Worm (Caenorhabditis elegans) whole organism, L1 larva: ENCODE data around the gene C49C3.6.

ENCODE experiments used
- aha-1 ChIP-seq: fragments of 150-350 bp; optimal IDR thresholded peaks from 2 replicates; lab custom pipeline; 2014; ENCODE audit warnings: missing biosample characterization, missing genetic modification characterization
- alr-1 ChIP-seq: fragments of 200-800 bp; sonication (Bioruptor generic); optimal IDR thresholded peaks from 2 replicates; lab custom pipeline; 2018; ENCODE audit warnings: borderline replicate concordance, mild to moderate bottlenecking, missing genetic modification characterization, missing compliant biosample characterization
- blmp-1 ChIP-seq: fragments of 150-350 bp; optimal IDR thresholded peaks from 2 replicates; lab custom pipeline; 2014; ENCODE audit warnings: missing biosample characterization, missing genetic modification characterization
- ceh-63 ChIP-seq: fragments of 200-800 bp; sonication (Bioruptor generic); optimal IDR thresholded peaks from 2 replicates; lab custom pipeline; 2018; ENCODE audit warnings: mild to moderate bottlenecking, missing genetic modification characterization, missing compliant biosample characterization
- ceh-8 ChIP-seq: fragments of 200-800 bp; sonication (Bioruptor generic); optimal IDR thresholded peaks from 2 replicates; lab custom pipeline; 2018; ENCODE audit warnings: mild to moderate bottlenecking, missing genetic modification characterization, moderate library complexity, missing compliant biosample characterization
- ceh-82 ChIP-seq, 3 experiments: fragments of 150-350 bp in 1 of 3; sonication (generic microtip) in 2 of 3; optimal IDR thresholded peaks; 2 replicates each; lab custom pipeline; 2014 to 2017; ENCODE audit warnings: missing biosample characterization in 3 of 3, missing genetic modification characterization in 3 of 3
- ceh-90 ChIP-seq: sonication (generic microtip); optimal IDR thresholded peaks from 2 replicates; lab custom pipeline; 2016; ENCODE audit warnings: missing genetic modification characterization, missing compliant biosample characterization
- efl-1 ChIP-seq, 4 experiments: fragments of 150-350 bp; optimal IDR thresholded peaks in 3 of 4; peaks in 1 of 4; 1 replicate in 1 of 4; 2 replicates in 3 of 4; lab custom pipeline; 2014; ENCODE audit warnings: missing biosample characterization in 2 of 4, missing genetic modification characterization in 2 of 4, missing genetic modification reagents in 2 of 4
- efl-3 ChIP-seq: fragments of 200-800 bp; sonication (Bioruptor generic); optimal IDR thresholded peaks from 2 replicates; lab custom pipeline; 2018; ENCODE audit warnings: mild to moderate bottlenecking, missing genetic modification characterization, missing compliant biosample characterization
- egl-13 ChIP-seq: sonication (generic microtip); optimal IDR thresholded peaks from 2 replicates; lab custom pipeline; 2016; ENCODE audit warnings: missing genotype, missing genetic modification reagents, missing genetic modification characterization, missing compliant biosample characterization
- egl-27 ChIP-seq, 2 experiments: fragments of 150-350 bp in 1 of 2; sonication (generic microtip); optimal IDR thresholded peaks; 3 replicates each; lab custom pipeline; 2017 to 2018; ENCODE audit warnings: missing biosample characterization in 2 of 2, missing genetic modification characterization in 2 of 2, missing genetic modification reagents in 2 of 2
- elt-3 ChIP-seq, 6 experiments: fragments of 150-350 bp in 1 of 6; sonication (generic microtip); optimal IDR thresholded peaks; 2 replicates each; lab custom pipeline; 2017 to 2018; ENCODE audit warnings: missing biosample characterization in 6 of 6, missing genetic modification characterization in 6 of 6, inconsistent platforms in 1 of 6
- ets-5 ChIP-seq: fragments of 200-800 bp; sonication (Bioruptor generic); IDR thresholded peaks from 2 replicates; pipeline ENCODE4 v1.3.6; 2022; ENCODE audit warnings: missing genetic modification characterization, missing compliant biosample characterization
- fkh-8 ChIP-seq: sonication (generic microtip); optimal IDR thresholded peaks from 2 replicates; lab custom pipeline; 2016; ENCODE audit warnings: mild to moderate bottlenecking, missing genetic modification characterization, missing compliant biosample characterization
- hlh-4 ChIP-seq: sonication (generic microtip); optimal IDR thresholded peaks from 2 replicates; lab custom pipeline; 2016; ENCODE audit warnings: mild to moderate bottlenecking, missing genetic modification characterization, missing compliant biosample characterization
- hpl-2 ChIP-seq: fragments of 150-350 bp; optimal IDR thresholded peaks from 2 replicates; lab custom pipeline; 2014; ENCODE audit warnings: missing biosample characterization, missing genetic modification reagents, missing genetic modification characterization
- irx-1 ChIP-seq: sonication (generic microtip); optimal IDR thresholded peaks from 2 replicates; lab custom pipeline; 2016; ENCODE audit warnings: missing genetic modification characterization, missing compliant biosample characterization
- lin-13 ChIP-seq: fragments of 150-350 bp; optimal IDR thresholded peaks from 2 replicates; lab custom pipeline; 2014; ENCODE audit warnings: missing biosample characterization, missing genetic modification reagents, missing genetic modification characterization
- lin-14 ChIP-seq: fragments of 200-800 bp; sonication (Bioruptor generic); optimal IDR thresholded peaks from 2 replicates; lab custom pipeline; 2018; ENCODE audit warnings: mild to moderate bottlenecking, missing genetic modification characterization, moderate library complexity, missing compliant biosample characterization
- lin-15B ChIP-seq: fragments of 150-350 bp; sonication (generic microtip); optimal IDR thresholded peaks from 3 replicates; lab custom pipeline; 2014; ENCODE audit warnings: missing biosample characterization, missing genetic modification characterization
- mab-9 ChIP-seq: fragments of 200-800 bp; sonication (Bioruptor generic); IDR thresholded peaks from 2 replicates; pipeline ENCODE4 v1.3.6; 2022; ENCODE audit warnings: missing genetic modification reagents, missing genetic modification characterization, missing compliant biosample characterization
- mef-2 ChIP-seq: fragments of 150-350 bp; optimal IDR thresholded peaks from 2 replicates; lab custom pipeline; 2014; ENCODE audit warnings: missing biosample characterization, missing genetic modification characterization
- nhr-20 ChIP-seq: sonication (generic microtip); optimal IDR thresholded peaks from 2 replicates; lab custom pipeline; 2016; ENCODE audit warnings: mild to moderate bottlenecking, missing genetic modification characterization, missing compliant biosample characterization
- nhr-90 ChIP-seq: sonication (generic microtip); optimal IDR thresholded peaks from 2 replicates; lab custom pipeline; 2016; ENCODE audit warnings: mild to moderate bottlenecking, missing genetic modification characterization, missing compliant biosample characterization; ENCODE audit not compliant: poor library complexity
- pag-3 ChIP-seq: sonication (generic microtip); optimal IDR thresholded peaks from 2 replicates; lab custom pipeline; 2017; ENCODE audit warnings: missing genetic modification characterization, mild to moderate bottlenecking, missing compliant biosample characterization, antibody characterized with exemption, borderline replicate concordance; ENCODE audit not compliant: insufficient read depth
- snpc-4 ChIP-seq: fragments of 150-350 bp; optimal IDR thresholded peaks from 2 replicates; lab custom pipeline; 2014; ENCODE audit warnings: missing biosample characterization, missing genetic modification characterization
- sox-4 ChIP-seq: sonication (generic microtip); optimal IDR thresholded peaks from 2 replicates; lab custom pipeline; 2016; ENCODE audit warnings: missing genetic modification characterization, missing compliant biosample characterization
- unc-62 ChIP-seq: fragments of 150-350 bp; optimal IDR thresholded peaks from 2 replicates; lab custom pipeline; 2014; ENCODE audit warnings: missing biosample characterization, missing genetic modification reagents, missing genetic modification characterization
- unc-86 ChIP-seq: sonication (generic microtip); optimal IDR thresholded peaks from 2 replicates; lab custom pipeline; 2016; ENCODE audit warnings: missing genetic modification characterization, missing compliant biosample characterization
- zag-1 ChIP-seq: fragments of 150-350 bp; optimal IDR thresholded peaks from 2 replicates; lab custom pipeline; 2014; ENCODE audit warnings: missing biosample characterization, missing genetic modification characterization

The C49C3.6 gene

DNA sequence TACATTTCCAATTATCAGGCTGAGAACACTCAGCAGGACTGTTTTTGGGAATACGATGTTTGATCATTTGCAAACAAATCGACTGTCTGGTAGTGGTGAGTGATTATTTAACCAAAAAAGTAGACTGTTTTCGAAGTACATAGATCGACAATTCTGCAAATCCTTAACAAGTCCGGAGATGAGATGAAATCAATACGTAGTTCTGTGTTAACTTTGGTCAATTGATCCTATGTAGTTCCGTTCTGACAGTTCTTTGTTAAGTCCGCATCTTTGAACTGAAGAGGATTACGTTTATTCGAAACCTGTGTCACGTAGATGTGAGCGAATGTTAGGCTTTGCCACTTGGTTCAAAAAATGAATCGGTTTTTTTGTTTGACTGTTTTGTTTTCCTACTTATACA lies 20.3 kb downstream of the C49C3.6 start, which contains the start of gene clec-199:
clec-199 (plus strand) TSS at position 301 of the 400 bp plus-strand sequence.
- no peak for TF ChIP-seq hpl-2 (GFP tag; lab: Kevin White, UChicago)
- no peak for TF ChIP-seq fkh-8 (tag; lab: Kevin White, UChicago)
- TF ChIP-seq egl-27 (tag; optimal IDR thresholded peaks at IDR 0.05; lab: Kevin White, UChicago): no peak
- TF ChIP-seq mef-2 (tag; lab: Kevin White, UChicago): no peak
- no peak for TF ChIP-seq snpc-4 (tag; lab: Kevin White, UChicago)
- TF ChIP-seq irx-1: no peak

DNA sequence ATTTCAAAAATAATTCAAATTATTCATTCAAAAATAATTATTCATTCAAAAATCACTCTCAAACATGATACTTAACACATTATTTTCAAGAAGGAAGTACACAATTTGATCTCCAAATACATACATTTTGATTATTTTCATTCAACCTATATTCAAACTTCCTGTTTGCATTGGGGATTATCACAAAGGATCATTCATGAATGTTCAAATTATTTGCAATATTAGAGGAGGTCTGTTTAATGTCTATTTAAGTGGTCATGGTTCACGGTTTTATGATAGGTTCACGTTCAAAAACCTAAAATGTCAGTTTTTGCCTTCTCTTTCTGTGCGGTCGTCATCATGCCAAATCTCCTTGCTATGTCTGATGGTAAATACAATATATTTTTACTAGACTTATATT lies 29.8 kb downstream of the C49C3.6 start, which contains the start of gene clec-202:
clec-202 (plus strand) TSS at position 301 of the 400 bp plus-strand sequence.
- no peak for TF ChIP-seq nhr-20 (tag; lab: Kevin White, UChicago)

DNA sequence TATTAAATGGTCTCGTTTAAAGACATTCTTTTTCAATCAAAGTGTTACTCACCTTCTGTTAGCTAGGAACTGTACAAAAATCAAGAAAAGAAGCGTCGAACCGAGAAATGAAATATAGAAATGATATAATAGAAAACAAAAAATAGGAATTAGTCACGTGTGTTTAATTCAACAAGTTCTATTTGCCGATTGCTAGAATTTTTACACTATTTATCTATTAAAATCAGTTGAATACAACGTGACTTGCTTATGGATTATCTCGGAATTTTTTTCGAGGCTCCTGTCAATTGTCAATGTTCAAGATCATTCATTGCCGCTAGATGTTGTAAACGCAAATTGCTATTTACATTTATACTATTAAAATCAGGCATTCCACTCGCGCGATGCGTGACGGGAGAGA lies 36.0 kb downstream of the C49C3.6 start, which contains the start of gene zipt-17:
zipt-17 (minus strand) TSS at position 101 of the 400 bp plus-strand sequence.
- TF ChIP-seq efl-3 (GFP tag; lab: Kevin White, UChicago) (no peak), ceh-82 (tag; optimal IDR thresholded peaks at IDR 0.05; lab: Kevin White, UChicago) (no peak), alr-1 (tag; lab: Kevin White, UChicago) (no peak), hlh-4 (tag; lab: Kevin White, UChicago) (no peak), mab-9 (GFP tag; lab: Robert Waterston, UW) (no peak), pag-3 (no peak), lin-15B (tag; lab: Kevin White, UChicago) (no peak), unc-86 (tag; lab: Kevin White, UChicago) (no peak)

DNA sequence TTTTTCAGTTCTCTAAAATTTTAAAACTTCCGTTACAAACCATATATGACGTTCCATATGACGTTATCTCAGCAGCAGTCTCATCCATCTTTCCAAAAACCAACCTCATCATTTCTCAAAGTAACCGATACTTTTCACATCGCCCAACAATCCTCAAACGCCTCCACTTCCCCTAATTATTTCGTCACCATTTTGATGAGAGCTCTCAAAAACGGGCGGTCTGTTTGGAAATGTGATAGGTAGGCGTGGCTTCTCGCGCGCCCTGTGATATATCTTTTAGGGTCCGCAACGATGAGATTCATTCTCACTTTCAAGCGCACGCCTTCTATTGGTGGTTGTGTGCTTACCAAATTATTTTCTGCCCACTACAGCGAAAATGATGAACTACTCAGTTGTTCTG lies 37.0 kb downstream of the C49C3.6 start, which contains the start of gene trh-1:
trh-1 (plus strand) TSS at position 301 of the 400 bp plus-strand sequence.
- TF ChIP-seq nhr-20 (tag; lab: Kevin White, UChicago) (no peak), sox-4 (tag; lab: Kevin White, UChicago) (no peak), aha-1 (no peak), zag-1 (no peak), lin-13 (no peak), egl-13 (tag; lab: Kevin White, UChicago) (no peak), ceh-63 (GFP tag; lab: Kevin White, UChicago) (no peak), elt-3 (tag; optimal IDR thresholded peaks at IDR 0.05; lab: Kevin White, UChicago) (no peak), nhr-90 (tag; lab: Kevin White, UChicago) (no peak), ets-5 (GFP tag; lab: Robert Waterston, UW) (no peak), unc-62 (GFP tag; lab: Kevin White, UChicago) (no peak), ceh-8 (GFP tag; lab: Kevin White, UChicago) (no peak), hlh-4 (tag; lab: Kevin White, UChicago) (no peak), ceh-90 (tag; lab: Kevin White, UChicago) (no peak), lin-14 (GFP tag; lab: Kevin White, UChicago) (no peak)

DNA sequence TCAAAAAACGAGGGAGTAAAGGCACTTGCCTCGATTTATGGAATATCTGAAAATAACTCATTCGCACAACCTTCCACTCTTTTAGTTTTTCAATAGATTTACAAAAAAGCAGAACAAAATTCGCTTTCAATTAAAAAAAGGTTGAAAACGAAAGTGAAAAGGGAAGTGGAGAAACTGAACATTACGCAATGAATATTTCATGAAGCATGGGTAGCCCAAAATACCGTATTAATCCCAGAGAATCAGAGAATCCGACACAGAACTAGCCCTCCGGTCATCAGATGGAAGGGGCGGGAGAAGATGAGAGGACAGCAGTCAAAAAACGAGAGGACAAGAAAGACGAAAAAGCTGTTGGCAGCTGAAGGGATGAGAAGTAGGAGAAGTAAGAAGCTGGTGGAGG lies 40.1 kb downstream of the C49C3.6 start, which contains the start of gene C30H6.5:
C30H6.5 (plus strand) TSS at position 301 of the 400 bp plus-strand sequence.
- TF ChIP-seq blmp-1 (peak; percentile 82), hlh-4 (tag; lab: Kevin White, UChicago) (no peak)

DNA sequence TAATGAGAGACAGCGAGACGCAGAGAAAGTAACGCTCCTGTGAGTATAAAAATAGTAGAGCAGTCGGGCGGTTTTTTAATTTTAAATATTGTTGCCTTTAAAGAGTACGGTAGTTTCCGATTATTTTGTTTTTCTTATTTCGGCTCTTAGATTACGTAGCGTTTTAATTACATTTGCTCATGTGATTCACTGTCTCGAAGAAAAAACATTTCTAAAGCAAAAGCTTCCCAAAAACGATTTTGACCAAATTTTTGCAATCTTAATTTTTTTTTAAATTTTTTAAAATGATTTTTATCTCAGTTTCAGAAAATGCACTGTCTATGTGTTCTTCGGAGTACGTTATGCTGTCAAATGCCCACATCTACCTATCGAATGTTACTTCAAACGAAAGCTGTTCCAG lies 44.8 kb downstream of the C49C3.6 start, which contains the start of gene haf-1:
haf-1 (plus strand) TSS at position 301 of the 400 bp plus-strand sequence.
- TF ChIP-seq zag-1 (no peak), efl-1 (optimal IDR thresholded peaks at IDR 0.05; lab: Kevin White, UChicago) (no peak), efl-1 (GFP tag; optimal IDR thresholded peaks at IDR 0.05 in 1 of 2; lab: Kevin White, UChicago) (peak in 1 of 2 experiments; percentile 13), lin-14 (GFP tag; lab: Kevin White, UChicago) (no peak), blmp-1 (no peak)
